Worm (Caenorhabditis elegans) whole organism, L3 larva: Measurements from ENCODE around the gene K08D8.4.

Experiments
- ama-1 ChIP-seq: fragments of 150-350 bp; optimal IDR thresholded peaks from 2 replicates; lab custom pipeline; 2018
- elt-1 ChIP-seq: fragments of 150-350 bp; optimal IDR thresholded peaks from 2 replicates; lab custom pipeline; 2014; ENCODE audit warnings: missing biosample characterization, missing genetic modification characterization
- mdl-1 ChIP-seq: fragments of 150-350 bp; optimal IDR thresholded peaks from 2 replicates; lab custom pipeline; 2014; ENCODE audit warnings: missing biosample characterization, missing genetic modification characterization
- nhr-11 ChIP-seq: fragments of 150-350 bp; optimal IDR thresholded peaks from 2 replicates; lab custom pipeline; 2014; ENCODE audit warnings: missing biosample characterization, missing genetic modification characterization
- nhr-25 ChIP-seq: sonication (generic microtip); optimal IDR thresholded peaks from 2 replicates; lab custom pipeline; 2017; ENCODE audit warnings: missing biosample characterization, missing genetic modification characterization
- pha-4 ChIP-seq: fragments of 150-350 bp; optimal IDR thresholded peaks from 2 replicates; lab custom pipeline; 2014; ENCODE audit warnings: missing biosample characterization, missing genetic modification reagents, missing genetic modification characterization
- pqm-1 ChIP-seq: fragments of 150-350 bp; optimal IDR thresholded peaks from 2 replicates; lab custom pipeline; 2017; ENCODE audit warnings: missing biosample characterization, missing genetic modification characterization, inconsistent platforms
- skn-1 ChIP-seq: fragments of 150-350 bp; optimal IDR thresholded peaks from 2 replicates; lab custom pipeline; 2014; ENCODE audit warnings: missing biosample characterization, missing genetic modification characterization
- zag-1 ChIP-seq: fragments of 150-350 bp; optimal IDR thresholded peaks from 2 replicates; lab custom pipeline; 2014; ENCODE audit warnings: missing biosample characterization, missing genetic modification characterization

ce11 chrIV:12893166-12893565 lies 16.6 kb downstream of the K08D8.4 start, which contains the start of gene K08D8.12:
- TF ChIP-seq pqm-1 (tag; lab: Kevin White, UChicago), result no peak
- TF ChIP-seq ama-1 (lab: Kevin White, UChicago), result no peak
- TF ChIP-seq zag-1, result no peak
- TF ChIP-seq pha-4 (tag; lab: Kevin White, UChicago), result no peak
- TF ChIP-seq elt-1 (tag; lab: Kevin White, UChicago), result no peak
- no peak for TF ChIP-seq nhr-25
- no peak for TF ChIP-seq nhr-11 (tag; lab: Kevin White, UChicago)
- no peak for TF ChIP-seq mdl-1 (tag; lab: Kevin White, UChicago)
- no peak for TF ChIP-seq skn-1 (tag; lab: Kevin White, UChicago)
